Fruit fly (Drosophila melanogaster): ENCODE measurements around the gene CG43993.

DNA sequence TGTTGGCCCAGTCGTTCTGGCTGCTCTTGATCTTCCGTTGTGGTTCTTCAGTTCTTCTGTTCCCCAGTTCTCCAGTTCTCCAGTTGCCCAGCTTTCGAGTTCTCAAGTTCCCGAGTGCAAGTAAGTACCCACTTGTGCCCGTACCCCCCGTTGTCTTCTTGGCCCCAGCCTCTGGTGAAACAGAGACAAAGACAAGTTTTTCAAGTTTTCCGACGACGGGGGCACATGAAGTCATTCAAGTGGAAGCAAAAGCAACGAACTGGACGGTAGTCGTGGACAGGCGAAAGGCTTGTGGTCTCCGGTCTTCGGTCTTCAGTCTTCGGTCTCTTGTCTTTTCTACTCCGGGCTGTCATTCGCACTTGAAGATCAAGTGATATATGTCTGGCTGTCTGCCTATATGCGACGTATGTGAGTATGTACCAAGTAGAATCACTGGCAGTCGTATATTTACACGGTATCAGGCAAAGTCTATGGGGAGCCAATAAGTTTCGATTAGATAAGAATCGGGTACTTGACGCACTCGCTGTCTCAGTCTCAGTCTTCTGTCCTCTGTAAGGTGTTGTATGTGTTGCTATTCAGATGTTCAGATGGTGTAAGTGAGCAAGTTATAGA, 8.1 kb downstream of the CG43993 start:
- TF ChIP-seq CG8478 (optimal IDR thresholded peaks at IDR 0.05) = no peak
- TF ChIP-seq CTCF (optimal IDR thresholded peaks at IDR 0.05) = no peak

All from S2 (cell line).